Fruit fly (Drosophila melanogaster) whole organism, pupa: ENCODE results near the gene Cap-D3.
A peak's percentile ranks its signal among the peaks of the same experiment; 100 is the strongest.

Experiments used
- CG10348 ChIP-seq: fragments of 200-800 bp; sonication (Bioruptor generic); IDR thresholded peaks from 2 replicates; pipeline ENCODE4 v1.3.6; 2022; ENCODE audit warnings: missing biosample characterization, missing genetic modification characterization
- CG12605 ChIP-seq: fragments of 200-800 bp; sonication (Bioruptor generic); IDR thresholded peaks from 2 replicates; pipeline ENCODE4 v1.3.6; 2022; ENCODE audit warnings: missing biosample characterization, missing genetic modification characterization
- CG13204 ChIP-seq: fragments of 200-800 bp; sonication (Bioruptor generic); optimal IDR thresholded peaks from 2 replicates; lab custom pipeline; 2018; ENCODE audit warnings: missing biosample characterization, mild to moderate bottlenecking, missing genetic modification characterization, moderate library complexity
- CG14655 ChIP-seq: fragments of 200-800 bp; sonication (Bioruptor generic); optimal IDR thresholded peaks from 3 replicates; lab custom pipeline; 2017; ENCODE audit warnings: mild to moderate bottlenecking, missing biosample characterization, missing genetic modification reagents, missing genetic modification characterization
- CG15710 ChIP-seq: fragments of 200-800 bp; sonication (Bioruptor generic); optimal IDR thresholded peaks from 2 replicates; lab custom pipeline; 2018; ENCODE audit warnings: missing biosample characterization, mild to moderate bottlenecking, missing genetic modification characterization, moderate library complexity
- CG17806 ChIP-seq: fragments of 200-800 bp; sonication (Bioruptor generic); optimal IDR thresholded peaks from 2 replicates; lab custom pipeline; 2018; ENCODE audit warnings: missing biosample characterization, mild to moderate bottlenecking, missing genetic modification characterization, moderate library complexity
- CG32121 ChIP-seq: fragments of 200-800 bp; sonication (Bioruptor generic); IDR thresholded peaks from 2 replicates; pipeline ENCODE4 v1.3.6; 2022; ENCODE audit warnings: missing biosample characterization, missing genetic modification characterization
- CG34367 ChIP-seq: fragments of 200-800 bp; sonication (Bioruptor generic); optimal IDR thresholded peaks from 2 replicates; lab custom pipeline; 2018; ENCODE audit warnings: missing biosample characterization, mild to moderate bottlenecking, missing genetic modification characterization
- CG4496 ChIP-seq: fragments of 200-800 bp; sonication (Bioruptor generic); IDR thresholded peaks from 3 replicates; pipeline ENCODE4 v1.3.6; 2022; ENCODE audit warnings: missing biosample characterization, missing genetic modification characterization
- CG8159 ChIP-seq: fragments of 200-800 bp; sonication (Bioruptor generic); optimal IDR thresholded peaks from 3 replicates; lab custom pipeline; 2018; ENCODE audit warnings: missing biosample characterization, mild to moderate bottlenecking, missing genetic modification characterization, moderate library complexity
- CG8301 ChIP-seq: fragments of 200-800 bp; sonication (Bioruptor generic); optimal IDR thresholded peaks from 2 replicates; lab custom pipeline; 2018; ENCODE audit warnings: missing biosample characterization, mild to moderate bottlenecking, missing genetic modification characterization
- CG9948 ChIP-seq: fragments of 200-800 bp; sonication (Bioruptor generic); optimal IDR thresholded peaks from 2 replicates; lab custom pipeline; 2018; ENCODE audit warnings: missing biosample characterization, mild to moderate bottlenecking, missing genetic modification characterization, moderate library complexity
- D1 ChIP-seq: fragments of 200-800 bp; sonication (Bioruptor generic); optimal IDR thresholded peaks from 2 replicates; lab custom pipeline; 2018; ENCODE audit warnings: missing biosample characterization, mild to moderate bottlenecking, missing genetic modification characterization, moderate library complexity
- EcR ChIP-seq: fragments of 200-800 bp; sonication (Bioruptor generic); optimal IDR thresholded peaks from 3 replicates; lab custom pipeline; 2019; ENCODE audit warnings: missing biosample characterization, missing genetic modification characterization, mild to moderate bottlenecking, moderate library complexity, missing genetic modification reagents
- Ets98B ChIP-seq: fragments of 200-800 bp; sonication (Bioruptor generic); IDR thresholded peaks from 2 replicates; pipeline ENCODE4 v1.3.6; 2022; ENCODE audit warnings: missing biosample characterization, missing genetic modification characterization
- Pif1A ChIP-seq: fragments of 200-800 bp; sonication (Bioruptor generic); optimal IDR thresholded peaks from 3 replicates; lab custom pipeline; 2016; ENCODE audit warnings: missing biosample characterization, missing genetic modification characterization
- Pif1B ChIP-seq: fragments of 200-800 bp; sonication (Bioruptor generic); optimal IDR thresholded peaks from 3 replicates; lab custom pipeline; 2016; ENCODE audit warnings: missing biosample characterization, missing genetic modification characterization
- Snoo ChIP-seq: fragments of 200-800 bp; sonication (Bioruptor generic); optimal IDR thresholded peaks from 3 replicates; lab custom pipeline; 2017; ENCODE audit warnings: missing biosample characterization, mild to moderate bottlenecking, missing genetic modification characterization, inconsistent platforms
- fd96Ca ChIP-seq: fragments of 200-800 bp; sonication (Bioruptor generic); IDR thresholded peaks from 3 replicates; pipeline ENCODE4 v1.3.6; 2022; ENCODE audit warnings: missing biosample characterization, missing genetic modification characterization
- gl ChIP-seq: fragments of 200-800 bp; sonication (Bioruptor generic); optimal IDR thresholded peaks from 2 replicates; lab custom pipeline; 2018; ENCODE audit warnings: missing biosample characterization, mild to moderate bottlenecking, missing genetic modification characterization
- rn ChIP-seq: fragments of 200-800 bp; sonication (Bioruptor generic); IDR thresholded peaks from 2 replicates; pipeline ENCODE4 v1.3.6; 2022; ENCODE audit warnings: missing biosample characterization, missing genetic modification characterization

The Cap-D3 gene

DNA sequence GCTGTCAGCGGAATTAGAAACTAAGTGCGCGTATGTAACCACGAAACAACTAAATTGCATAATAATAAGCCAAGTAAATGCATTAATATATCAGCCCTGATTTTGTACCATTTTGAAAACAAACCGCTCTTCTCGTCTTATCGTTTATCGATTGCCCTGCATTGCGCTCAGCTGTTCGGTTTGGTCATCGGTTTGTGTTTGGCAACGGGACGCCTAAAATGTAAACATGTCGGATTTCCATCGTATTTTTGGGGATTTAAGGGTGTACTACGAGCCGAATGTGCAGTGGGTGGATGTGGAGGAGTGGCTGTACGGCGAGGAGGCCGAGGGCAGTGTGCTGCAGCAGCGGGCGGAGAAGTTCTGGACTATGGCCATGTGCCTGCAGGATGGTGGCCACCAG is at the start of gene Cap-D3:
Gene Cap-D3, plus strand, starts transcription at position 183 of the 400 bp plus-strand sequence.
- no peak for TF ChIP-seq CG34367 (tag; lab: Kevin White, UChicago)
- TF ChIP-seq fd96Ca (GFP tag; lab: Robert Waterston, UW), result no peak
- TF ChIP-seq D1 (tag; lab: Kevin White, UChicago), result no peak
- TF ChIP-seq CG9948 (tag; lab: Kevin White, UChicago), result no peak
- no peak for TF ChIP-seq Pif1A
- no peak for TF ChIP-seq gl
- no peak for TF ChIP-seq EcR
- TF ChIP-seq Ets98B, result no peak
- TF ChIP-seq Pif1B (GFP tag; lab: Kevin White, UChicago), result no peak
- TF ChIP-seq CG8301 (tag; lab: Kevin White, UChicago), result no peak
- no peak for TF ChIP-seq CG14655 (GFP tag; lab: Kevin White, UChicago)
- TF ChIP-seq CG32121, result no peak
- TF ChIP-seq CG10348 (GFP tag; lab: Robert Waterston, UW), result no peak
- TF ChIP-seq CG12605 (GFP tag; lab: Robert Waterston, UW), result no peak
- TF ChIP-seq CG15710 (tag; lab: Kevin White, UChicago), result no peak
- no peak for TF ChIP-seq CG17806 (tag; lab: Kevin White, UChicago)
- TF ChIP-seq CG4496 (GFP tag; lab: Robert Waterston, UW), result no peak
- no peak for TF ChIP-seq CG8159 (tag; lab: Kevin White, UChicago)
- TF ChIP-seq Snoo (tag; lab: Kevin White, UChicago), result no peak

- TF ChIP-seq CG8159 (tag; lab: Kevin White, UChicago), result peak; percentile 1
- TF ChIP-seq rn (GFP tag; lab: Robert Waterston, UW), result peak; percentile 65; the same call in 1 of the 2 replicates
- TF ChIP-seq CG32121, result peak; percentile 61; the same call in 1 of the 2 replicates
- no peak for TF ChIP-seq EcR
- peak; percentile 85 for TF ChIP-seq CG4496 (GFP tag; lab: Robert Waterston, UW)
- peak; percentile 25 for TF ChIP-seq CG9948 (tag; lab: Kevin White, UChicago)
- peak; percentile 36; the same call in 1 of the 2 replicates for TF ChIP-seq CG12605 (GFP tag; lab: Robert Waterston, UW)
- TF ChIP-seq CG8301 (tag; lab: Kevin White, UChicago), result peak; percentile 53
- no peak for TF ChIP-seq CG13204
- peak; percentile 74 for TF ChIP-seq CG14655 (GFP tag; lab: Kevin White, UChicago)
- no peak for TF ChIP-seq CG15710 (tag; lab: Kevin White, UChicago)
- TF ChIP-seq gl, result no peak
- peak; percentile 60 for TF ChIP-seq Pif1A
- peak; percentile 68 for TF ChIP-seq Ets98B
- peak; percentile 85 for TF ChIP-seq fd96Ca (GFP tag; lab: Robert Waterston, UW)
Measured at dm6 chr2L:5476699-5477098, 49.0 kb upstream of the Cap-D3 start.

DNA sequence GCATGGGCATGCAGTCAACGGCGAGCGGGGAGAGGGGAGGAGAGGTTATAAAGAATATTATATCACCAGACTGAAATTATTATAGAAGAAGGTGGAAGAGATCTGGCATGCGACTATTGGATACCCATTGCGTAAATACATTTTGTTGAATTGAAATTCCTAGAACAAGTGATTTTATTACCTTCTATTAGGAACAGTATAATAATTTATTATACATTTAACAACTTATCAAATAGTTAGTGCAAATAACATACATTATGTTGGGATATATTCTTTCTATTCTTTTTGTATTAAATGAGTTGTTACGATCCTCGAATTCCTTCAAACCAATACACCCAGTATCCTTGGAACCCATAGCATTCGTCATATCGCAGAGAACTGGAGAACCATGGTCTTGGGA is 47.4 kb upstream of the Cap-D3 start:
- TF ChIP-seq CG9948 (tag; lab: Kevin White, UChicago) (peak; percentile 20), CG15710 (tag; lab: Kevin White, UChicago) (peak; percentile 64), CG34367 (tag; lab: Kevin White, UChicago) (peak; percentile 45), gl (no peak), CG8159 (tag; lab: Kevin White, UChicago) (peak; percentile 79), CG32121 (no peak), D1 (tag; lab: Kevin White, UChicago) (no peak), Ets98B (no peak), CG17806 (tag; lab: Kevin White, UChicago) (peak; percentile 24)

DNA sequence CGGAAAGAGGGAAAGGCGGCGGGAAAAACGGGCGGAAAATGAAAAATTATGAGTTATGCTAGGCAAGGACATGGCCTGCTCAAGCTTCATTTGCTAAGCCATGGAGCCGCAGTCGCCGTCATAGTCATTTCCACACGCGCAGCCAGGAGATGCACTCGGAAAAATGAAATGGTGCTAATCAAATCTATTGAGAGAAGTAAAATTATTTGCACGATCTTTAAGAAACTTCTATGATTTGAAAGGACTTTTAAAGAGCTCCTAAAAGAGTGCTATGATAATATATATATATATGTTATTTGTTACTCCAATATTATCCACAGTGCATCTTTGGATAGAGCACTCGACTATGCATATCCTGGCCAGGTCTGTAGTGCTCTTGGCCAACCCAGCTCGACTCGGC is 46.6 kb upstream of the Cap-D3 start:
- TF ChIP-seq CG4496 (GFP tag; lab: Robert Waterston, UW) (no peak; the same call in 2 of the 3 replicates), CG13204 (peak; percentile 51), CG15710 (tag; lab: Kevin White, UChicago) (peak; percentile 79), Pif1B (GFP tag; lab: Kevin White, UChicago) (peak; percentile 39), gl (no peak), Pif1A (peak; percentile 4), CG10348 (GFP tag; lab: Robert Waterston, UW) (no peak), CG8159 (tag; lab: Kevin White, UChicago) (peak; percentile 77), CG17806 (tag; lab: Kevin White, UChicago) (peak; percentile 77), CG14655 (GFP tag; lab: Kevin White, UChicago) (peak; percentile 65), CG32121 (peak; percentile 34; the same call in 1 of the 2 replicates), CG9948 (tag; lab: Kevin White, UChicago) (peak; percentile 75), CG12605 (GFP tag; lab: Robert Waterston, UW) (no peak), Ets98B (0 out of 2 replicates have a peak, but pooled peaks have one; percentile 24), CG34367 (tag; lab: Kevin White, UChicago) (peak; percentile 59), CG8301 (tag; lab: Kevin White, UChicago) (peak; percentile 38), Snoo (tag; lab: Kevin White, UChicago) (no peak), D1 (tag; lab: Kevin White, UChicago) (no peak), EcR (no peak), rn (GFP tag; lab: Robert Waterston, UW) (0 out of 2 replicates have a peak, but pooled peaks have one; percentile 5), fd96Ca (GFP tag; lab: Robert Waterston, UW) (no peak)

- peak; percentile 43 for TF ChIP-seq EcR
- TF ChIP-seq CG12605 (GFP tag; lab: Robert Waterston, UW), result no peak
- peak; percentile 59 for TF ChIP-seq gl
- peak; percentile 73 for TF ChIP-seq CG34367 (tag; lab: Kevin White, UChicago)
- TF ChIP-seq Pif1B (GFP tag; lab: Kevin White, UChicago), result peak; percentile 45
- peak; percentile 73 for TF ChIP-seq Pif1A
- TF ChIP-seq D1 (tag; lab: Kevin White, UChicago), result peak; percentile 17
- no peak for TF ChIP-seq Ets98B
- no peak for TF ChIP-seq rn (GFP tag; lab: Robert Waterston, UW)
- TF ChIP-seq CG8301 (tag; lab: Kevin White, UChicago), result no peak
- peak; percentile 40; the same call in 1 of the 3 replicates for TF ChIP-seq CG4496 (GFP tag; lab: Robert Waterston, UW)
- no peak for TF ChIP-seq CG32121
- no peak for TF ChIP-seq CG10348 (GFP tag; lab: Robert Waterston, UW)
- TF ChIP-seq CG17806 (tag; lab: Kevin White, UChicago), result peak; percentile 82
- TF ChIP-seq Snoo (tag; lab: Kevin White, UChicago), result peak; percentile 44
- peak; percentile 5 for TF ChIP-seq CG14655 (GFP tag; lab: Kevin White, UChicago)
- peak; percentile 57 for TF ChIP-seq CG13204
- TF ChIP-seq fd96Ca (GFP tag; lab: Robert Waterston, UW), result no peak
- TF ChIP-seq CG15710 (tag; lab: Kevin White, UChicago), result peak; percentile 88
- TF ChIP-seq CG8159 (tag; lab: Kevin White, UChicago), result peak; percentile 89
- TF ChIP-seq CG9948 (tag; lab: Kevin White, UChicago), result peak; percentile 75
Measured at dm6 chr2L:5479971-5480370, 45.7 kb upstream of the Cap-D3 start.
